Worm (Caenorhabditis elegans): Measurements from ENCODE around the gene sds-22.
A peak's percentile ranks its signal among the peaks of the same experiment; 100 is the strongest.

sds-22 gene

ce11 chrII:7849697-7850096 is 8.5 kb upstream of the sds-22 start, which contains the start of gene acr-7:
acr-7 (minus strand) TSS chrII:7849797.
- TF ChIP-seq ceh-30 (tag; optimal IDR thresholded peaks at IDR 0.05) (no peak), ahr-1 (tag; optimal IDR thresholded peaks at IDR 0.05) (no peak), ceh-45 (GFP tag; IDR thresholded peaks at IDR 0.05) (no peak), pag-3 (tag; optimal IDR thresholded peaks at IDR 0.05; ENCODE audit: borderline replicate concordance) (no peak), ceh-22 (tag; optimal IDR thresholded peaks at IDR 0.05) (no peak), pax-1 (tag; optimal IDR thresholded peaks at IDR 0.05) (no peak), rnt-1 (tag; optimal IDR thresholded peaks at IDR 0.05) (no peak)

- peak; percentile 7 for TF ChIP-seq rnt-1 (tag; optimal IDR thresholded peaks at IDR 0.05)
- no peak for TF ChIP-seq dmd-4 (tag; optimal IDR thresholded peaks at IDR 0.05; ENCODE audit: borderline replicate concordance)
Observed at ce11 chrII:7850575-7850974, 7.6 kb upstream of the sds-22 start.

ce11 chrII:7851480-7851879 is 6.7 kb upstream of the sds-22 start:
- TF ChIP-seq pat-9 (tag; optimal IDR thresholded peaks at IDR 0.05) = no peak
- no peak for TF ChIP-seq hlh-6 (tag; optimal IDR thresholded peaks at IDR 0.05)
- peak; percentile 3 for TF ChIP-seq ceh-14 (tag; optimal IDR thresholded peaks at IDR 0.05)

ce11 chrII:7853679-7854078 is 4.5 kb upstream of the sds-22 start, which contains the start of gene T09A5.5:
T09A5.5 (minus strand) TSS chrII:7853779.
- TF ChIP-seq ceh-48 (tag; optimal IDR thresholded peaks at IDR 0.05) (no peak), npax-4 (tag; optimal IDR thresholded peaks at IDR 0.05) (no peak), sox-4 (tag; optimal IDR thresholded peaks at IDR 0.05) (no peak), rnt-1 (tag; optimal IDR thresholded peaks at IDR 0.05) (no peak), K02D7.2 (tag; optimal IDR thresholded peaks at IDR 0.05) (no peak), unc-3 (GFP tag; conservative IDR thresholded peaks at IDR 0.05) (no peak), unc-3 (tag; optimal IDR thresholded peaks at IDR 0.05) (no peak), syd-9 (tag; optimal IDR thresholded peaks at IDR 0.05) (no peak), ceh-45 (GFP tag; IDR thresholded peaks at IDR 0.05) (no peak), ttx-3 (tag; optimal IDR thresholded peaks at IDR 0.05) (no peak), unc-42 (tag; optimal IDR thresholded peaks at IDR 0.05) (no peak), hlh-8 (tag; optimal IDR thresholded peaks at IDR 0.05) (no peak), gmeb-2 (tag; optimal IDR thresholded peaks at IDR 0.05) (no peak), hlh-13 (GFP tag; optimal IDR thresholded peaks at IDR 0.05) (no peak), ceh-34 (tag; optimal IDR thresholded peaks at IDR 0.05) (no peak), ref-2 (tag; optimal IDR thresholded peaks at IDR 0.05) (no peak), pqm-1 (tag; optimal IDR thresholded peaks at IDR 0.05) (no peak), dve-1 (tag; optimal IDR thresholded peaks at IDR 0.05) (no peak)

ce11 chrII:7854942-7855341 is 3.3 kb upstream of the sds-22 start, which contains the start of gene mdt-10:
mdt-10 (minus strand) TSS chrII:7855042.
- no peak for TF ChIP-seq ceh-24 (tag; optimal IDR thresholded peaks at IDR 0.05)
- TF ChIP-seq zip-5 (tag; optimal IDR thresholded peaks at IDR 0.05) = no peak
- no peak for TF ChIP-seq pha-2 (tag; optimal IDR thresholded peaks at IDR 0.05)
- no peak for TF ChIP-seq pqm-1 (tag; optimal IDR thresholded peaks at IDR 0.05)
- no peak for TF ChIP-seq sox-2 (GFP tag; IDR thresholded peaks at IDR 0.05)
- no peak for TF ChIP-seq hlh-15 (tag; optimal IDR thresholded peaks at IDR 0.05)
- TF ChIP-seq F13H6.1 (tag; optimal IDR thresholded peaks at IDR 0.05) = no peak
- no peak for TF ChIP-seq eyg-1 (tag; optimal IDR thresholded peaks at IDR 0.05)
- no peak for TF ChIP-seq pha-4 (tag; optimal IDR thresholded peaks at IDR 0.05)
- no peak for TF ChIP-seq madf-2 (tag; optimal IDR thresholded peaks at IDR 0.05)
- no peak for TF ChIP-seq ahr-1 (tag; optimal IDR thresholded peaks at IDR 0.05)
- TF ChIP-seq tbx-7 (tag; optimal IDR thresholded peaks at IDR 0.05) = no peak
- TF ChIP-seq hlh-13 (GFP tag; optimal IDR thresholded peaks at IDR 0.05) = no peak
- no peak for TF ChIP-seq ceh-2 (tag; optimal IDR thresholded peaks at IDR 0.05)
- no peak for TF ChIP-seq nhr-11 (tag; optimal IDR thresholded peaks at IDR 0.05)
- TF ChIP-seq K02D7.2 (tag; optimal IDR thresholded peaks at IDR 0.05) = no peak
- TF ChIP-seq K09A11.1 (tag; optimal IDR thresholded peaks at IDR 0.05; ENCODE audit: insufficient read depth) = no peak
- no peak for TF ChIP-seq ceh-34 (tag; optimal IDR thresholded peaks at IDR 0.05)
- no peak for TF ChIP-seq Y22D7AL.16 (tag; optimal IDR thresholded peaks at IDR 0.05)

All from whole organism, late embryonic.